Fruit fly (Drosophila melanogaster) whole organism, prepupa: Measurements from ENCODE around the gene Pax.

ENCODE experiments used
- Blimp-1 ChIP-seq: fragments of 200-800 bp; sonication (Bioruptor generic); optimal IDR thresholded peaks from 3 replicates; lab custom pipeline; 2017; ENCODE audit warnings: missing biosample characterization, missing genetic modification characterization, mild to moderate bottlenecking, moderate library complexity, missing genetic modification reagents
- CG10631 ChIP-seq: fragments of 200-800 bp; sonication (Bioruptor generic); optimal IDR thresholded peaks from 2 replicates; lab custom pipeline; 2016; ENCODE audit warnings: missing biosample characterization, missing genetic modification characterization
- CG11294 ChIP-seq: fragments of 200-800 bp; sonication (Bioruptor generic); IDR thresholded peaks from 2 replicates; pipeline ENCODE4 v1.3.6; 2022; ENCODE audit warnings: missing biosample characterization, missing genetic modification characterization
- CG11902 ChIP-seq: fragments of 200-800 bp; sonication (Bioruptor generic); optimal IDR thresholded peaks from 3 replicates; lab custom pipeline; 2016; ENCODE audit warnings: missing biosample characterization, missing genetic modification characterization
- CG15336 ChIP-seq: fragments of 200-800 bp; sonication (Bioruptor generic); IDR thresholded peaks from 2 replicates; pipeline ENCODE4 v1.3.6; 2022; ENCODE audit warnings: missing biosample characterization, missing genetic modification characterization
- CG1621 ChIP-seq: fragments of 200-800 bp; sonication (Bioruptor generic); optimal IDR thresholded peaks from 3 replicates; lab custom pipeline; 2018; ENCODE audit warnings: missing biosample characterization, mild to moderate bottlenecking, missing genetic modification characterization
- CG3032 ChIP-seq: fragments of 200-800 bp; optimal IDR thresholded peaks from 2 replicates; lab custom pipeline; 2019; ENCODE audit warnings: missing biosample characterization, mild to moderate bottlenecking, missing genetic modification characterization, moderate library complexity
- CG31627 ChIP-seq: fragments of 200-800 bp; sonication (Bioruptor generic); optimal IDR thresholded peaks from 3 replicates; lab custom pipeline; 2016; ENCODE audit warnings: missing biosample characterization, missing genetic modification characterization
- CG32006 ChIP-seq: fragments of 200-800 bp; sonication (Bioruptor generic); optimal IDR thresholded peaks from 3 replicates; lab custom pipeline; 2017; ENCODE audit warnings: missing biosample characterization, mild to moderate bottlenecking, missing genetic modification characterization
- CG3919 ChIP-seq: fragments of 200-800 bp; sonication (Bioruptor generic); optimal IDR thresholded peaks from 3 replicates; lab custom pipeline; 2016; ENCODE audit warnings: missing biosample characterization, missing genetic modification characterization
- CG4318 ChIP-seq: fragments of 200-800 bp; sonication (Bioruptor generic); optimal IDR thresholded peaks from 3 replicates; lab custom pipeline; 2017; ENCODE audit warnings: missing biosample characterization, mild to moderate bottlenecking, missing genetic modification characterization
- CG6163 ChIP-seq: fragments of 200-800 bp; sonication (Bioruptor generic); IDR thresholded peaks from 3 replicates; pipeline ENCODE4 v1.3.6; 2022; ENCODE audit warnings: missing biosample characterization, missing genetic modification characterization
- CG6276 ChIP-seq: fragments of 200-800 bp; sonication (Bioruptor generic); optimal IDR thresholded peaks from 2 replicates; lab custom pipeline; 2017; ENCODE audit warnings: missing biosample characterization, mild to moderate bottlenecking, missing genetic modification characterization
- CG6792 ChIP-seq: fragments of 200-800 bp; sonication (Bioruptor generic); optimal IDR thresholded peaks from 3 replicates; lab custom pipeline; 2016; ENCODE audit warnings: missing biosample characterization, missing genetic modification characterization
- CG6808 ChIP-seq: fragments of 200-800 bp; sonication (Bioruptor generic); optimal IDR thresholded peaks from 3 replicates; lab custom pipeline; 2017; ENCODE audit warnings: missing biosample characterization, missing genetic modification characterization, mild to moderate bottlenecking, moderate library complexity, missing genetic modification reagents
- CG6854 ChIP-seq: fragments of 200-800 bp; sonication (Bioruptor generic); optimal IDR thresholded peaks from 2 replicates; lab custom pipeline; 2017; ENCODE audit warnings: missing biosample characterization, mild to moderate bottlenecking, missing genetic modification characterization
- CG7368 ChIP-seq: fragments of 200-800 bp; sonication (Bioruptor generic); optimal IDR thresholded peaks from 3 replicates; lab custom pipeline; 2016; ENCODE audit warnings: missing biosample characterization, missing genetic modification characterization
- CG8319 ChIP-seq: fragments of 200-800 bp; sonication (Bioruptor generic); optimal IDR thresholded peaks from 3 replicates; lab custom pipeline; 2016; ENCODE audit warnings: missing biosample characterization, missing genetic modification characterization
- CG8632 ChIP-seq: fragments of 200-800 bp; sonication (Bioruptor generic); optimal IDR thresholded peaks from 3 replicates; lab custom pipeline; 2016; ENCODE audit warnings: missing biosample characterization, missing genetic modification characterization
- Eip75B ChIP-seq: fragments of 200-800 bp; sonication (Bioruptor generic); optimal IDR thresholded peaks from 3 replicates; lab custom pipeline; 2016; ENCODE audit warnings: missing biosample characterization, missing genetic modification characterization
- Ets21C ChIP-seq: fragments of 200-800 bp; sonication (Bioruptor generic); optimal IDR thresholded peaks from 3 replicates; lab custom pipeline; 2016; ENCODE audit warnings: missing biosample characterization, missing genetic modification characterization
- Ets96B ChIP-seq: fragments of 200-800 bp; optimal IDR thresholded peaks from 2 replicates; lab custom pipeline; 2019; ENCODE audit warnings: missing biosample characterization, mild to moderate bottlenecking, missing genetic modification characterization, moderate library complexity
- Gug ChIP-seq: fragments of 200-800 bp; sonication (Bioruptor generic); IDR thresholded peaks from 2 replicates; pipeline ENCODE4 v1.3.6; 2022; ENCODE audit warnings: missing biosample characterization, missing genetic modification characterization
- Hr38 ChIP-seq: sonication (Bioruptor generic); optimal IDR thresholded peaks from 2 replicates; lab custom pipeline; 2016; ENCODE audit warnings: missing biosample characterization, missing genetic modification characterization
- Hr39 ChIP-seq: fragments of 200-800 bp; sonication (Bioruptor generic); optimal IDR thresholded peaks from 2 replicates; lab custom pipeline; 2016; ENCODE audit warnings: missing biosample characterization, missing genetic modification characterization
- Hr4 ChIP-seq: fragments of 200-800 bp; sonication (Bioruptor generic); optimal IDR thresholded peaks from 3 replicates; lab custom pipeline; 2016; ENCODE audit warnings: missing biosample characterization, missing genetic modification characterization
- Lpt ChIP-seq: fragments of 200-800 bp; sonication (Bioruptor generic); optimal IDR thresholded peaks from 3 replicates; lab custom pipeline; 2016; ENCODE audit warnings: missing biosample characterization, missing genetic modification characterization
- OdsH ChIP-seq: fragments of 200-800 bp; sonication (Bioruptor generic); optimal IDR thresholded peaks from 3 replicates; lab custom pipeline; 2016; ENCODE audit warnings: missing biosample characterization, missing genetic modification characterization
- Sox102F ChIP-seq: fragments of 200-800 bp; sonication (Bioruptor generic); optimal IDR thresholded peaks from 2 replicates; lab custom pipeline; 2016; ENCODE audit warnings: missing biosample characterization, mild to moderate bottlenecking, missing genetic modification characterization
- Sox14 ChIP-seq: fragments of 200-800 bp; sonication (Bioruptor generic); optimal IDR thresholded peaks from 3 replicates; lab custom pipeline; 2016; ENCODE audit warnings: missing biosample characterization, missing genetic modification characterization
- cyc ChIP-seq: fragments of 200-800 bp; sonication (Bioruptor generic); optimal IDR thresholded peaks from 3 replicates; lab custom pipeline; 2016; ENCODE audit warnings: missing biosample characterization, missing genetic modification characterization
- esn ChIP-seq: fragments of 200-800 bp; sonication (Bioruptor generic); optimal IDR thresholded peaks from 2 replicates; lab custom pipeline; 2016; ENCODE audit warnings: missing biosample characterization, mild to moderate bottlenecking, missing genetic modification characterization, moderate library complexity
- fd59A ChIP-seq: fragments of 200-800 bp; sonication (Bioruptor generic); optimal IDR thresholded peaks from 2 replicates; lab custom pipeline; 2017; ENCODE audit warnings: missing biosample characterization, mild to moderate bottlenecking, missing genetic modification characterization, missing genetic modification reagents
- fd85E ChIP-seq: fragments of 200-800 bp; sonication (Bioruptor generic); optimal IDR thresholded peaks from 3 replicates; lab custom pipeline; 2016; ENCODE audit warnings: missing biosample characterization, missing genetic modification characterization
- fkh ChIP-seq: fragments of 200-800 bp; sonication (Bioruptor generic); optimal IDR thresholded peaks from 3 replicates; lab custom pipeline; 2017; ENCODE audit warnings: missing biosample characterization, mild to moderate bottlenecking, missing genetic modification characterization, moderate library complexity
- net ChIP-seq: fragments of 200-800 bp; sonication (Bioruptor generic); optimal IDR thresholded peaks from 3 replicates; lab custom pipeline; 2016; ENCODE audit warnings: missing biosample characterization, missing genetic modification characterization
- pdm3 ChIP-seq: fragments of 200-800 bp; sonication (Bioruptor generic); optimal IDR thresholded peaks from 3 replicates; lab custom pipeline; 2016; ENCODE audit warnings: missing biosample characterization, missing genetic modification characterization
- ss ChIP-seq, 2 experiments: fragments of 200-800 bp; sonication (Bioruptor generic); optimal IDR thresholded peaks; 2 replicates in 1 of 2; 3 replicates in 1 of 2; lab custom pipeline; 2017 to 2018; ENCODE audit warnings: mild to moderate bottlenecking in 2 of 2, missing biosample characterization in 2 of 2, missing genetic modification characterization in 2 of 2, moderate library complexity in 1 of 2
- svp ChIP-seq: fragments of 200-800 bp; sonication (Bioruptor generic); peaks from one replicate; lab custom pipeline; 2016; ENCODE audit warnings: missing biosample characterization, missing genetic modification characterization
- topi ChIP-seq: fragments of 200-800 bp; sonication (Bioruptor generic); optimal IDR thresholded peaks from 3 replicates; lab custom pipeline; 2016; ENCODE audit warnings: missing biosample characterization, missing genetic modification characterization
- vri ChIP-seq: fragments of 200-800 bp; sonication (Bioruptor generic); optimal IDR thresholded peaks from 3 replicates; lab custom pipeline; 2016; ENCODE audit warnings: missing biosample characterization, mild to moderate bottlenecking, missing genetic modification characterization

Pax gene

DNA sequence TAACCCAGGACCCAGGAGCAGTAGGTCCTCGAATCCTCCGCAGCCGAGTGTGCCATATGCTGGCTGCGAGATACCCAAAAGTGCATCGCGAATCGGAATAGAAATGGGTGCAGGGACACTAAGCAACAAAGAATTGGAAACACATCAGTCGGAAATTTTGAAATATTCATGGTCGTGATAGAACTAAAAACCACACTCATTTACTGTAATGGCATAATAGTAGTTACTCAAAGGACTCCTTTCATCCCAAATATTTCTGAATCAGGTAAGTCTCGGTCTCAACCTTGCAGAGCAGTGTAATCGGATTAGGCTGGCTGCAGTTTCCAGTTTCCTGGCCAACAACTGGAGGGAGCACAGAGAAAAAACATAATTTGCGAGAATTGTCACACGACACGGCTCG, 50.3 kb downstream of the Pax start (continued):
- TF ChIP-seq Sox14 (GFP tag; lab: Kevin White, UChicago) (peak; percentile 51), CG6808 (GFP tag; lab: Kevin White, UChicago) (peak; percentile 54), CG31627 (GFP tag; lab: Kevin White, UChicago) (peak; percentile 14), CG6163 (GFP tag; lab: Robert Waterston, UW) (peak; percentile 84), CG3032 (tag; lab: Kevin White, UChicago) (peak; percentile 62), Ets21C (GFP tag; lab: Kevin White, UChicago) (peak; percentile 24), Hr39 (GFP tag; lab: Kevin White, UChicago) (peak; percentile 11), Blimp-1 (GFP tag; lab: Kevin White, UChicago) (no peak), fd85E (GFP tag; lab: Kevin White, UChicago) (no peak), CG11294 (GFP tag; lab: Robert Waterston, UW) (peak; percentile 35; the same call in 1 of the 2 replicates), pdm3 (peak; percentile 43), Eip75B (GFP tag; lab: Kevin White, UChicago) (peak; percentile 51), net (GFP tag; lab: Kevin White, UChicago) (peak; percentile 53), Lpt (GFP tag; lab: Kevin White, UChicago) (peak; percentile 51), CG6854 (GFP tag; lab: Kevin White, UChicago) (no peak), CG6792 (GFP tag; lab: Kevin White, UChicago) (peak; percentile 37), CG7368 (GFP tag; lab: Kevin White, UChicago) (peak; percentile 35), CG15336 (GFP tag; lab: Robert Waterston, UW) (peak; percentile 89), fd59A (GFP tag; lab: Kevin White, UChicago) (peak; percentile 52), CG32006 (GFP tag; lab: Kevin White, UChicago) (peak; percentile 79), topi (GFP tag; lab: Kevin White, UChicago) (peak; percentile 23), CG4318 (GFP tag; lab: Kevin White, UChicago) (peak; percentile 65), Gug (no peak; the same call in 1 of the 2 replicates), CG1621 (tag; lab: Kevin White, UChicago) (peak; percentile 26), OdsH (GFP tag; lab: Kevin White, UChicago) (peak; percentile 71), vri (GFP tag; lab: Kevin White, UChicago) (no peak), ss (GFP tag; optimal IDR thresholded peaks at IDR 0.05; lab: Kevin White, UChicago) (peak; percentile 17 to 45), Hr38 (GFP tag; lab: Kevin White, UChicago) (no peak)

- TF ChIP-seq CG4318 (GFP tag; lab: Kevin White, UChicago): no peak
- peak; percentile 31 for TF ChIP-seq svp (GFP tag; lab: Kevin White, UChicago)
- TF ChIP-seq Ets21C (GFP tag; lab: Kevin White, UChicago): no peak
- no peak for TF ChIP-seq pdm3
Observed at dm6 chr2L:19373809-19374208, 52.6 kb downstream of the Pax start.

DNA sequence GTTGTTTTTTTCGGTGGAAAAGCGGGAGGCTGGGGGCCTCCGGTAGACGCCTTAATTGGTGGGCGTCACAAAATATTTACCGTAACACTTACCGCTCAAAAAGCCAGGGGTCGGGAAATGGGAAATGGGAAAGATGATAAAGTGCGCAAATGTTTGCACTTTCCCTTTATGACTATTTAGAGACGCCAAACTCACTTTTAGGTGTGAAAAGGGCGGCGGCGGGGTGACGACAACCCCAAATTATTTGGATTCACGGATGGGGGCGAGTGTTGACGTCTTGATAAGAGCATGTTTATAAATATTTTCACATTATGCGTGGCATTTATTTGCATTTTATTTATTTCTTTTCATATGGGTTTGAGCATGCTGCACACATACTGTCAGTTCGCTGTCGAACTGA, 56.4 kb downstream of the Pax start, which contains the start of gene CG17349:
Gene CG17349 (plus strand): TSS at position 400 of the 400 bp plus-strand sequence.
- no peak for TF ChIP-seq CG3032 (tag; lab: Kevin White, UChicago)
- no peak for TF ChIP-seq CG6276 (GFP tag; lab: Kevin White, UChicago)
- peak; percentile 68 for TF ChIP-seq fkh (GFP tag; lab: Kevin White, UChicago)
- no peak for TF ChIP-seq cyc
- no peak for TF ChIP-seq CG3919 (GFP tag; lab: Kevin White, UChicago)
- TF ChIP-seq, all 60 proteins: peak for 1

DNA sequence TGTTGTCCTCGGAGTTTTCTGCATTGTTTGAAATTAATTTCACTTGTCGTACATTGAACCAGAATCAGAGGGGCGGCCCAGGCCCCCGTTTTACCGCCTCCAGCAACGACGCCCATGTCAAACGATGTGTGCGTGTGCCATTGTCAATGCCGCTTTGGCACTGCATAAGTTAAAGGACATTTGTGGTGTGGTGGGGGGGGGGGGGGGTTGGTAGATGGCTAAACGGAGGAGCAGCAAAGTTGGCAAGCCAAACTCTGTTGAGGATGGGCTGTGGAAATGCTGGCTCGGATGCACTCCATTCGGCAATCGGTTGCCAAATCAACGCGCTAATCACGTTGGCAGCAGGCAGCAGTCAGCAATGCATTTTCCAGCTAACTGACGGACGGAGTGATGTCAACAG, 59.7 kb downstream of the Pax start:
- TF ChIP-seq CG8319 (GFP tag; lab: Kevin White, UChicago) (no peak), CG4318 (GFP tag; lab: Kevin White, UChicago) (no peak), Ets21C (GFP tag; lab: Kevin White, UChicago) (no peak), Hr4 (GFP tag; lab: Kevin White, UChicago) (no peak), Sox102F (no peak), topi (GFP tag; lab: Kevin White, UChicago) (no peak), CG10631 (GFP tag; lab: Kevin White, UChicago) (no peak), esn (GFP tag; lab: Kevin White, UChicago) (no peak), ss (GFP tag; optimal IDR thresholded peaks at IDR 0.05; lab: Kevin White, UChicago) (no peak), CG31627 (GFP tag; lab: Kevin White, UChicago) (no peak), net (GFP tag; lab: Kevin White, UChicago) (no peak), CG11902 (GFP tag; lab: Kevin White, UChicago) (no peak), CG8632 (GFP tag; lab: Kevin White, UChicago) (no peak), OdsH (GFP tag; lab: Kevin White, UChicago) (no peak), Ets96B (tag; lab: Kevin White, UChicago) (no peak)
